Worm (Caenorhabditis elegans) whole organism, mixed stage, embryonic: Measurements from ENCODE around the gene let-268.
"Not testable (repeated sequence)": the region's sequence is repeated elsewhere in the genome, so short reads cannot be mapped to it uniquely, and the experiment has no call there.

Experiments
- M03D4.4 ChIP-seq: sonication (generic microtip); optimal IDR thresholded peaks from 2 replicates; lab custom pipeline; 2017; ENCODE audit warnings: mild to moderate bottlenecking, missing genetic modification characterization, missing compliant biosample characterization
- blmp-1 ChIP-seq: fragments of 150-350 bp; optimal IDR thresholded peaks from 2 replicates; lab custom pipeline; 2014; ENCODE audit warnings: missing biosample characterization, missing genetic modification characterization
- ceh-39 ChIP-seq: fragments of 150-350 bp; optimal IDR thresholded peaks from 2 replicates; lab custom pipeline; 2014; ENCODE audit warnings: missing biosample characterization, missing genetic modification characterization
- ceh-83 ChIP-seq: fragments of 200-800 bp; sonication (Bioruptor generic); optimal IDR thresholded peaks from 2 replicates; lab custom pipeline; 2018; ENCODE audit warnings: mild to moderate bottlenecking, missing genetic modification characterization, missing compliant biosample characterization
- ces-1 ChIP-seq: fragments of 150-350 bp; optimal IDR thresholded peaks from 2 replicates; lab custom pipeline; 2014; ENCODE audit warnings: missing biosample characterization, missing genetic modification reagents, missing genetic modification characterization
- drap-1 ChIP-seq: fragments of 200-800 bp; sonication (Bioruptor generic); optimal IDR thresholded peaks from 3 replicates; lab custom pipeline; 2018; ENCODE audit warnings: mild to moderate bottlenecking, missing genetic modification characterization, missing compliant biosample characterization
- elt-1 ChIP-seq: sonication (generic microtip); optimal IDR thresholded peaks from 2 replicates; lab custom pipeline; 2017; ENCODE audit warnings: missing genetic modification characterization, mild to moderate bottlenecking, missing compliant biosample characterization, antibody characterized with exemption, moderate library complexity, borderline replicate concordance; ENCODE audit not compliant: insufficient read depth
- elt-3 ChIP-seq: fragments of 150-350 bp; optimal IDR thresholded peaks from 2 replicates; lab custom pipeline; 2014; ENCODE audit warnings: missing biosample characterization, missing genetic modification characterization
- flh-1 ChIP-seq: fragments of 200-800 bp; sonication (Bioruptor generic); optimal IDR thresholded peaks from 2 replicates; lab custom pipeline; 2018; ENCODE audit warnings: mild to moderate bottlenecking, missing genetic modification characterization, moderate library complexity, missing compliant biosample characterization
- hlh-1 ChIP-seq: fragments of 150-350 bp; optimal IDR thresholded peaks from 2 replicates; lab custom pipeline; 2014; ENCODE audit warnings: missing biosample characterization, missing genetic modification reagents, missing genetic modification characterization
- lin-13 ChIP-seq: fragments of 150-350 bp; optimal IDR thresholded peaks from 2 replicates; lab custom pipeline; 2014; ENCODE audit warnings: missing biosample characterization, missing genetic modification characterization
- lin-32 ChIP-seq: fragments of 200-800 bp; sonication (Bioruptor generic); optimal IDR thresholded peaks from 2 replicates; lab custom pipeline; 2018; ENCODE audit warnings: mild to moderate bottlenecking, missing genetic modification characterization, missing compliant biosample characterization
- mab-5 ChIP-seq: fragments of 150-350 bp; optimal IDR thresholded peaks from 2 replicates; lab custom pipeline; 2014; ENCODE audit warnings: missing biosample characterization, missing genetic modification characterization
- mls-2 ChIP-seq: sonication (generic microtip); optimal IDR thresholded peaks from 2 replicates; lab custom pipeline; 2016; ENCODE audit warnings: mild to moderate bottlenecking, missing genetic modification characterization, moderate library complexity, missing compliant biosample characterization
- nhr-12 ChIP-seq: fragments of 150-350 bp; optimal IDR thresholded peaks from 2 replicates; lab custom pipeline; 2014; ENCODE audit warnings: missing biosample characterization, missing genetic modification characterization
- nhr-2 ChIP-seq: fragments of 150-350 bp; optimal IDR thresholded peaks from 2 replicates; lab custom pipeline; 2014; ENCODE audit warnings: missing biosample characterization, missing genetic modification characterization
- nhr-237 ChIP-seq: fragments of 150-350 bp; optimal IDR thresholded peaks from 2 replicates; lab custom pipeline; 2014; ENCODE audit warnings: missing biosample characterization, missing genetic modification characterization
- nhr-28 ChIP-seq: fragments of 150-350 bp; optimal IDR thresholded peaks from 2 replicates; lab custom pipeline; 2014; ENCODE audit warnings: missing biosample characterization, missing genetic modification characterization
- nhr-76 ChIP-seq: sonication (generic microtip); optimal IDR thresholded peaks from 2 replicates; lab custom pipeline; 2017; ENCODE audit warnings: missing biosample characterization, missing genetic modification characterization
- pha-4 ChIP-seq: fragments of 150-350 bp; optimal IDR thresholded peaks from 2 replicates; lab custom pipeline; 2018; ENCODE audit warnings: missing biosample characterization, missing genetic modification reagents, missing genetic modification characterization
- sem-2 ChIP-seq: fragments of 200-800 bp; sonication (Bioruptor generic); optimal IDR thresholded peaks from 2 replicates; lab custom pipeline; 2018; ENCODE audit warnings: mild to moderate bottlenecking, missing genetic modification characterization, missing compliant biosample characterization
- tbx-8 ChIP-seq: fragments of 200-800 bp; sonication (Bioruptor generic); optimal IDR thresholded peaks from 2 replicates; lab custom pipeline; 2018; ENCODE audit warnings: mild to moderate bottlenecking, missing genetic modification characterization, moderate library complexity, missing compliant biosample characterization
- unc-120 ChIP-seq: sonication (generic microtip); optimal IDR thresholded peaks from 2 replicates; lab custom pipeline; 2017; ENCODE audit warnings: missing genetic modification characterization, missing compliant biosample characterization; ENCODE audit not compliant: poor library complexity, severe bottlenecking
- unc-39 ChIP-seq: fragments of 150-350 bp; optimal IDR thresholded peaks from 2 replicates; lab custom pipeline; 2014; ENCODE audit warnings: missing biosample characterization, missing genetic modification characterization
- unc-62 ChIP-seq: fragments of 150-350 bp; optimal IDR thresholded peaks from 2 replicates; lab custom pipeline; 2014; ENCODE audit warnings: missing biosample characterization, missing genetic modification reagents, missing genetic modification characterization
- zip-8 ChIP-seq: fragments of 150-350 bp; optimal IDR thresholded peaks from 2 replicates; lab custom pipeline; 2014; ENCODE audit warnings: missing biosample characterization, missing genetic modification characterization
- ztf-11 ChIP-seq: fragments of 150-350 bp; optimal IDR thresholded peaks from 2 replicates; lab custom pipeline; 2014; ENCODE audit warnings: missing biosample characterization, missing genetic modification characterization

let-268 gene

ce11 chrII:10006266-10006665 is 33.5 kb downstream of the let-268 start, which contains the start of gene ZK892.4:
TSS of gene ZK892.4 (plus strand) at chrII:10006566.
- not testable (repeated sequence) for TF ChIP-seq unc-62 (GFP tag; lab: Kevin White, UChicago); sem-2 (GFP tag; lab: Kevin White, UChicago); unc-120 (tag; lab: Kevin White, UChicago)

- no peak for TF ChIP-seq nhr-76
- TF ChIP-seq elt-1 (tag; lab: Kevin White, UChicago), result no peak
- TF ChIP-seq sem-2 (GFP tag; lab: Kevin White, UChicago), result no peak
- no peak for TF ChIP-seq ces-1 (GFP tag; lab: Kevin White, UChicago)
- TF ChIP-seq mls-2 (tag; lab: Kevin White, UChicago), result no peak
- no peak for TF ChIP-seq unc-62 (GFP tag; lab: Kevin White, UChicago)
- TF ChIP-seq hlh-1 (tag; lab: Kevin White, UChicago), result no peak
- TF ChIP-seq lin-13, result no peak
- no peak for TF ChIP-seq flh-1
- TF ChIP-seq nhr-2 (tag; lab: Kevin White, UChicago), result no peak
Measured at ce11 chrII:10001546-10001945, 38.2 kb downstream of the let-268 start, which contains the start of gene ZK892.3. TSS of gene ZK892.3 (plus strand) at chrII:10001846.

ce11 chrII:10001065-10001464 is 38.7 kb downstream of the let-268 start, which contains the start of gene nlt-1:
TSS of gene nlt-1 (minus strand) at chrII:10001142.
- TF ChIP-seq lin-32 (GFP tag; lab: Kevin White, UChicago) (no peak), mls-2 (tag; lab: Kevin White, UChicago) (no peak), nhr-2 (tag; lab: Kevin White, UChicago) (no peak), lin-13 (no peak), nhr-237 (tag; lab: Kevin White, UChicago) (no peak), unc-120 (tag; lab: Kevin White, UChicago) (no peak), ceh-39 (tag; lab: Kevin White, UChicago) (no peak), unc-39 (tag; lab: Kevin White, UChicago) (no peak), unc-62 (GFP tag; lab: Kevin White, UChicago) (no peak), mab-5 (tag; lab: Kevin White, UChicago) (no peak), ztf-11 (tag; lab: Kevin White, UChicago) (no peak), M03D4.4 (tag; lab: Kevin White, UChicago) (no peak)

- TF ChIP-seq ceh-83 (GFP tag; lab: Kevin White, UChicago), result no peak
- TF ChIP-seq zip-8 (tag; lab: Kevin White, UChicago), result no peak
- TF ChIP-seq lin-13, result no peak
- TF ChIP-seq pha-4 (tag; lab: Kevin White, UChicago), result no peak
- no peak for TF ChIP-seq sem-2 (GFP tag; lab: Kevin White, UChicago)
- TF ChIP-seq drap-1 (GFP tag; lab: Kevin White, UChicago), result no peak
- TF ChIP-seq nhr-237 (tag; lab: Kevin White, UChicago), result no peak
- no peak for TF ChIP-seq mls-2 (tag; lab: Kevin White, UChicago)
- no peak for TF ChIP-seq ces-1 (GFP tag; lab: Kevin White, UChicago)
- no peak for TF ChIP-seq blmp-1
- TF ChIP-seq nhr-2 (tag; lab: Kevin White, UChicago), result no peak
- TF ChIP-seq nhr-28 (tag; lab: Kevin White, UChicago), result no peak
- no peak for TF ChIP-seq elt-1 (tag; lab: Kevin White, UChicago)
- TF ChIP-seq hlh-1 (tag; lab: Kevin White, UChicago), result no peak
- TF ChIP-seq nhr-12 (tag; lab: Kevin White, UChicago), result no peak
- TF ChIP-seq ceh-39 (tag; lab: Kevin White, UChicago), result no peak
- no peak for TF ChIP-seq elt-3 (tag; lab: Kevin White, UChicago)
- no peak for TF ChIP-seq M03D4.4 (tag; lab: Kevin White, UChicago)
- no peak for TF ChIP-seq lin-32 (GFP tag; lab: Kevin White, UChicago)
- no peak for TF ChIP-seq tbx-8 (GFP tag; lab: Kevin White, UChicago)
- TF ChIP-seq, all 35 proteins: peak for 0
Measured at ce11 chrII:9994679-9995078, 45.1 kb downstream of the let-268 start.

- TF ChIP-seq ces-1 (GFP tag; lab: Kevin White, UChicago), result peak; percentile 59
- TF ChIP-seq M03D4.4 (tag; lab: Kevin White, UChicago), result no peak
Measured at ce11 chrII:9992474-9992873, 47.3 kb downstream of the let-268 start.

- TF ChIP-seq nhr-12 (tag; lab: Kevin White, UChicago) (no peak), flh-1 (no peak)
Measured at ce11 chrII:9990812-9991211, 49.0 kb downstream of the let-268 start, which contains the start of gene lec-3. TSS of gene lec-3 (plus strand) at chrII:9991112.
